Fruit fly (Drosophila melanogaster): ENCODE results near the gene CG42820.

Gene CG42820

DNA sequence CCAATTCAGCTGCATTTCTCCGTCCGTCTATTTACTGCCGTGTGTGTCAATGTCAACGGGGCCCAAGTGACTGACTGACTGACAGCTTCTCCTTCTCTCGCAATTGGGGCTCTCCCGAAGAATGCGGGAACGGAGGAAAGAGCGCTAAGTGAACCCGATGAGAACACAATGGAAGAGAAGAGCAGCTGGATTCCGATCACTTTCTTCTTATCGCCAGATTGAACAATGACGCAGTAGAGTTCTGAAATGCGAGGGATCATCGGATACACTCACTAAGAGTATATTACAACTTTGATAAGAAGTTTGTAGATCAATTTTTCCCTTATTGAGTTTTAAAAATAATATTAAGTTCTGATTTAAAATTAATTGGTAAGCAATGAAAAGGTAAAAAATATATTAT is 19.3 kb upstream of the CG42820 start, which contains the start of gene Naglu (continued):
- TF ChIP-seq CG9139 (GFP tag; optimal IDR thresholded peaks at IDR 0.05) = no peak
- no peak for TF ChIP-seq CG10631 (GFP tag; optimal IDR thresholded peaks at IDR 0.05)
- TF ChIP-seq CG16779 (tag; optimal IDR thresholded peaks at IDR 0.05) = no peak

DNA sequence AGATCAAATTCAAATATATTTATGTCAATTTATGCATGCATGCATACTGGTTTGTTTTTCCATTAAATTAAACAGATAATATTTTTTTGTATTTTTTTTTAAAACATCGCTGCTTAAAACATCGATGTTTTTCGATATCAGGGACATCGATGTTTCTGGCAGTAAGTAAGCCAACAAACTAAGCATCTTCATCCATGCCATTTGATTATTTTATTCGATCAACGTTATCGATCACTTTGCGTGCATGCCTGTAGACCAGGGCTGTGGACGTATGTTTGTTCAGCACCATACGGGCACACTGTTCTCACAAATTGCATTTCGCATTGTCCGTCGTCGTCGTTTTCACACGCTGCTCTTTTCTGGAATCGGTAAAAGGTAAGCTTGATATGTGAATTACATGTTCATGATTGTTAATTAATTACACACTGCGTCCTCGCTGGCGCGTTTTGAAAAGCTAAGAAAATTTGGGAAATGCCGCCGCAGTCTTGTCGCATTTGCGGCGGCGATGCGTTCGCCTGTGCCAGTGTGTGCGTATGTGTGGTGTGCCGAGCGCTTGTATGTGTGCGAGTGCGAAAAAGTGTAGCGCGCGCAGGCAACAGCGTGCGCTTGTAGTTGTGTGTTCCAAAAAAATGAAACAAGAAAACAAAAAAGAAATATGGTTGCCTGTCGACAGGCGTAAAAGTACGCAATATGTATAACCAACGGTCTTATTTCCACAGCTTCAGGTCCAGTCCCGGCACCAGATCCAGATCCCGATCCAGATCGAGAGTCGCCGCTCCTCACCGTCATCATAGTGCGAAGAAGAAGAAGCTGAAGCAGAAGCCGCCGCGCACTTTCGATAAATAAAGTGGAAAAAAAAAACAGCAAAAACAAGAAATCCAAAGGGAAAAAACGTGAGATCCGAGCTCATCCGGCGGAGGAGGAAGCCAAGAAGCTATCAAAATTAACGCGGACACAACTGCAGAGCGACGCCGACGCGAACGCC is 11.4 kb upstream of the CG42820 start, which contains the start of gene emb:
TSS of gene emb (plus strand) at position 288 of the 985 bp plus-strand sequence.
- TF ChIP-seq Hr38 (GFP tag; optimal IDR thresholded peaks at IDR 0.05) (no peak), CG7368 (GFP tag; optimal IDR thresholded peaks at IDR 0.05) (no peak), fd59A (GFP tag; optimal IDR thresholded peaks at IDR 0.05) (no peak), Met (GFP tag; optimal IDR thresholded peaks at IDR 0.05) (no peak), CG8632 (GFP tag; optimal IDR thresholded peaks at IDR 0.05) (no peak), CG31627 (GFP tag; optimal IDR thresholded peaks at IDR 0.05) (peak; percentile 62), topi (GFP tag; optimal IDR thresholded peaks at IDR 0.05) (peak; percentile 22), Sox15 (GFP tag; optimal IDR thresholded peaks at IDR 0.05) (no peak), dac (GFP tag; optimal IDR thresholded peaks at IDR 0.05) (no peak), dsx (GFP tag; optimal IDR thresholded peaks at IDR 0.05; ENCODE audit: poor library complexity, severe bottlenecking) (peak; percentile 66), CG6276 (GFP tag; optimal IDR thresholded peaks at IDR 0.05) (no peak), CG11762 (GFP tag; optimal IDR thresholded peaks at IDR 0.05; ENCODE audit: insufficient read depth) (no peak), Ets96B (tag; optimal IDR thresholded peaks at IDR 0.05) (peak; percentile 50), spab (GFP tag; optimal IDR thresholded peaks at IDR 0.05) (no peak), CG3032 (tag; optimal IDR thresholded peaks at IDR 0.05) (peak; percentile 51), lz (GFP tag; optimal IDR thresholded peaks at IDR 0.05) (peak; percentile 36), Hr39 (GFP tag; optimal IDR thresholded peaks at IDR 0.05) (no peak), CG34406 (GFP tag; optimal IDR thresholded peaks at IDR 0.05) (peak; percentile 51), Eip93F (GFP tag; optimal IDR thresholded peaks at IDR 0.05) (no peak), CG6808 (GFP tag; optimal IDR thresholded peaks at IDR 0.05) (peak; percentile 76), ss (GFP tag; optimal IDR thresholded peaks at IDR 0.05) (peak in 1 of 2 experiments; percentile 89), CG6792 (GFP tag; optimal IDR thresholded peaks at IDR 0.05) (no peak), esn (GFP tag; optimal IDR thresholded peaks at IDR 0.05) (peak; percentile 57), CG3919 (GFP tag; optimal IDR thresholded peaks at IDR 0.05) (no peak), CG32006 (GFP tag; optimal IDR thresholded peaks at IDR 0.05) (no peak), svp (GFP tag) (no peak), Ets21C (GFP tag; optimal IDR thresholded peaks at IDR 0.05) (peak; percentile 37), Sox14 (GFP tag; optimal IDR thresholded peaks at IDR 0.05) (peak; percentile 70), CG15336 (GFP tag; IDR thresholded peaks at IDR 0.05) (peak; percentile 62), acj6 (GFP tag; optimal IDR thresholded peaks at IDR 0.05) (no peak), CG4318 (GFP tag; optimal IDR thresholded peaks at IDR 0.05) (no peak), CG6854 (GFP tag; optimal IDR thresholded peaks at IDR 0.05) (peak; percentile 69), CG10631 (GFP tag; optimal IDR thresholded peaks at IDR 0.05) (peak; percentile 58), OdsH (GFP tag; optimal IDR thresholded peaks at IDR 0.05) (peak; percentile 30), vri (GFP tag; optimal IDR thresholded peaks at IDR 0.05) (no peak), CG6163 (GFP tag; IDR thresholded peaks at IDR 0.05) (peak; percentile 79), fd85E (GFP tag; optimal IDR thresholded peaks at IDR 0.05) (no peak), pdm3 (GFP tag; optimal IDR thresholded peaks at IDR 0.05) (no peak), Gug (GFP tag; IDR thresholded peaks at IDR 0.05) (no peak), Hr4 (GFP tag; optimal IDR thresholded peaks at IDR 0.05) (no peak), CG10669 (GFP tag; optimal IDR thresholded peaks at IDR 0.05) (no peak), Eip75B (GFP tag; optimal IDR thresholded peaks at IDR 0.05) (no peak), CG1621 (tag; optimal IDR thresholded peaks at IDR 0.05) (no peak), CG16779 (tag; optimal IDR thresholded peaks at IDR 0.05) (no peak), fkh (GFP tag; optimal IDR thresholded peaks at IDR 0.05) (peak; percentile 99), CG9139 (GFP tag; optimal IDR thresholded peaks at IDR 0.05) (no peak), cyc (GFP tag; optimal IDR thresholded peaks at IDR 0.05) (peak; percentile 37)

All from whole organism, prepupa.